Fruit fly (Drosophila melanogaster): ENCODE data around the gene wds.

The wds gene

dm6 chrX:2585716-2586082, at the start of gene wds:
Gene wds (plus strand): TSS chrX:2585980.
- peak; percentile 14 for TF ChIP-seq Eip78C (GFP tag)
- peak; percentile 22 for TF ChIP-seq svp (GFP tag)
- TF ChIP-seq CG9139 (GFP tag; optimal IDR thresholded peaks at IDR 0.05): no peak

dm6 chrX:2536136-2536535, 49.6 kb upstream of the wds start:
- peak; percentile 65 for TF ChIP-seq spab (GFP tag; optimal IDR thresholded peaks at IDR 0.05)
- peak; percentile 85 for TF ChIP-seq OdsH (GFP tag; optimal IDR thresholded peaks at IDR 0.05)
- TF ChIP-seq CG10669 (GFP tag; optimal IDR thresholded peaks at IDR 0.05): peak; percentile 75
- TF ChIP-seq CG7368 (GFP tag; optimal IDR thresholded peaks at IDR 0.05): peak; percentile 48
- no peak for TF ChIP-seq Blimp-1 (GFP tag; optimal IDR thresholded peaks at IDR 0.05)
- TF ChIP-seq ss (GFP tag; optimal IDR thresholded peaks at IDR 0.05): peak; percentile 72 to 81
- TF ChIP-seq Hr39 (GFP tag; optimal IDR thresholded peaks at IDR 0.05): peak; percentile 72
- TF ChIP-seq Eip75B (GFP tag; optimal IDR thresholded peaks at IDR 0.05): peak; percentile 66
- peak; percentile 71 for TF ChIP-seq CG3919 (GFP tag; optimal IDR thresholded peaks at IDR 0.05)
- peak; percentile 81 for TF ChIP-seq eg (GFP tag; IDR thresholded peaks at IDR 0.05)
- peak; percentile 82 for TF ChIP-seq CG6792 (GFP tag; optimal IDR thresholded peaks at IDR 0.05)
- no peak for TF ChIP-seq CG16779 (tag; optimal IDR thresholded peaks at IDR 0.05)
- TF ChIP-seq CG1621 (tag; optimal IDR thresholded peaks at IDR 0.05): peak; percentile 83
- TF ChIP-seq CG3032 (tag; optimal IDR thresholded peaks at IDR 0.05): peak; percentile 90
- no peak for TF ChIP-seq fkh (GFP tag; optimal IDR thresholded peaks at IDR 0.05)
- TF ChIP-seq CG15336 (GFP tag; IDR thresholded peaks at IDR 0.05): peak; percentile 67
- TF ChIP-seq Eip78C (GFP tag): peak; percentile 90
- peak; percentile 67 for TF ChIP-seq net (GFP tag; optimal IDR thresholded peaks at IDR 0.05)
- TF ChIP-seq CG4318 (GFP tag; optimal IDR thresholded peaks at IDR 0.05): peak; percentile 26
- TF ChIP-seq CG11902 (GFP tag; optimal IDR thresholded peaks at IDR 0.05): peak; percentile 64
- peak; percentile 84 for TF ChIP-seq acj6 (GFP tag; optimal IDR thresholded peaks at IDR 0.05)
- TF ChIP-seq dac (GFP tag; optimal IDR thresholded peaks at IDR 0.05): peak; percentile 47
- TF ChIP-seq Gug (GFP tag; IDR thresholded peaks at IDR 0.05): peak; percentile 70
- peak; percentile 76 for TF ChIP-seq CG34406 (GFP tag; optimal IDR thresholded peaks at IDR 0.05)
- TF ChIP-seq vri (GFP tag; optimal IDR thresholded peaks at IDR 0.05): no peak
- TF ChIP-seq Sox15 (GFP tag; optimal IDR thresholded peaks at IDR 0.05): peak; percentile 75
- TF ChIP-seq CG8119 (GFP tag; IDR thresholded peaks at IDR 0.05): peak; percentile 72
- peak; percentile 66 for TF ChIP-seq CG31627 (GFP tag; optimal IDR thresholded peaks at IDR 0.05)
- peak; percentile 61 for TF ChIP-seq Met (GFP tag; optimal IDR thresholded peaks at IDR 0.05)
- TF ChIP-seq Hr38 (GFP tag; optimal IDR thresholded peaks at IDR 0.05): no peak
- peak; percentile 46 for TF ChIP-seq CG9139 (GFP tag; optimal IDR thresholded peaks at IDR 0.05)
- peak; percentile 27 for TF ChIP-seq CG11762 (GFP tag; optimal IDR thresholded peaks at IDR 0.05; ENCODE audit: insufficient read depth)
- TF ChIP-seq CG32006 (GFP tag; optimal IDR thresholded peaks at IDR 0.05): peak; percentile 78
- peak; percentile 93 for TF ChIP-seq CG6163 (GFP tag; IDR thresholded peaks at IDR 0.05)
- TF ChIP-seq Ets96B (tag; optimal IDR thresholded peaks at IDR 0.05): peak; percentile 71
- TF ChIP-seq pdm3 (GFP tag; optimal IDR thresholded peaks at IDR 0.05): peak; percentile 84
- TF ChIP-seq CG8632 (GFP tag; optimal IDR thresholded peaks at IDR 0.05): peak; percentile 70
- TF ChIP-seq dsx (GFP tag; optimal IDR thresholded peaks at IDR 0.05; ENCODE audit: poor library complexity, severe bottlenecking): peak; percentile 63
- TF ChIP-seq CG6276 (GFP tag; optimal IDR thresholded peaks at IDR 0.05): peak; percentile 24
- TF ChIP-seq topi (GFP tag; optimal IDR thresholded peaks at IDR 0.05): peak; percentile 35
- TF ChIP-seq CG6854 (GFP tag; optimal IDR thresholded peaks at IDR 0.05): no peak
- TF ChIP-seq achi (GFP tag; optimal IDR thresholded peaks at IDR 0.05): peak; percentile 79
- peak; percentile 69 for TF ChIP-seq CG11294 (GFP tag; IDR thresholded peaks at IDR 0.05)
- TF ChIP-seq Hr4 (GFP tag; optimal IDR thresholded peaks at IDR 0.05): peak; percentile 45
- TF ChIP-seq Sox14 (GFP tag; optimal IDR thresholded peaks at IDR 0.05): peak; percentile 77
- TF ChIP-seq CG6808 (GFP tag; optimal IDR thresholded peaks at IDR 0.05): peak; percentile 63
- TF ChIP-seq cyc (GFP tag; optimal IDR thresholded peaks at IDR 0.05): peak; percentile 28
- TF ChIP-seq Lpt (GFP tag; optimal IDR thresholded peaks at IDR 0.05): peak; percentile 67
- TF ChIP-seq Smox (GFP tag; optimal IDR thresholded peaks at IDR 0.05): peak; percentile 54

Measured in whole organism, prepupa.